Worm (Caenorhabditis elegans) whole organism, L2 larva: Measurements from ENCODE around the gene map-2.
"Not testable (repeated sequence)": the region's sequence is repeated elsewhere in the genome, so short reads cannot be mapped to it uniquely, and the experiment has no call there.

Source experiments
- aly-2 ChIP-seq: fragments of 150-350 bp; optimal IDR thresholded peaks from 2 replicates; lab custom pipeline; 2014; ENCODE audit warnings: missing biosample characterization, missing genetic modification characterization
- blmp-1 ChIP-seq: sonication (generic microtip); optimal IDR thresholded peaks from 2 replicates; lab custom pipeline; 2017; ENCODE audit warnings: missing genetic modification characterization, mild to moderate bottlenecking, missing compliant biosample characterization, antibody characterized with exemption, moderate library complexity; ENCODE audit not compliant: insufficient read depth
- ceh-16 ChIP-seq: fragments of 150-350 bp; optimal IDR thresholded peaks from 2 replicates; lab custom pipeline; 2014; ENCODE audit warnings: missing biosample characterization, missing genetic modification characterization
- nhr-10 ChIP-seq: sonication (generic microtip); optimal IDR thresholded peaks from 2 replicates; lab custom pipeline; 2017; ENCODE audit warnings: missing biosample characterization, missing genetic modification characterization
- sem-4 ChIP-seq: fragments of 150-350 bp; optimal IDR thresholded peaks from 2 replicates; lab custom pipeline; 2014; ENCODE audit warnings: missing biosample characterization, missing genetic modification reagents, missing genetic modification characterization
- zag-1 ChIP-seq: fragments of 150-350 bp; optimal IDR thresholded peaks from 2 replicates; lab custom pipeline; 2014; ENCODE audit warnings: missing biosample characterization, missing genetic modification characterization

DNA sequence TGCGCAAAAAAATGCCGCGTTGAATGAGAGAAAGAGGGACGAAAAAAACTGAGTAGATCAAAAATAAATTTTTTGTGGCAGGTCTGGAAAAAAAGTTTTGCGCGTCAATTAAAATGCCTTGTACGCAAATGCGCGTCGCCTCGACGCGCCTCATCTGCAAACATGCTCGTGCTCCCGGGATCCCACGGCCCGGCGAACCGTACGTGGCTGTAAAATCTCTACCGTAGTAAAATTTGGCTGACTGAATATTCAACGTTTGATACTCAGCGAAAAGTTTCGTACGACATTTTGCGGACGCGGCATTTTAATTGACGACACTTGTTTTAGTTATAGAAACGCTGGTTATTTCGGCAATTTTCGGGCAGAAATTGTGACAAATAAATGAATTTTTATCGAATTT lies 9.3 kb downstream of the map-2 start:
- not testable (repeated sequence) for TF ChIP-seq blmp-1; aly-2 (tag; lab: Kevin White, UChicago); zag-1 (tag; lab: Kevin White, UChicago); sem-4 (tag; lab: Kevin White, UChicago); ceh-16; nhr-10 (tag; lab: Kevin White, UChicago)
